Worm (Caenorhabditis elegans): Measurements from ENCODE around the gene C07B5.6.

- TF ChIP-seq W03F9.2 (tag; optimal IDR thresholded peaks at IDR 0.05) (no peak), him-1 (tag; optimal IDR thresholded peaks at IDR 0.05) (no peak)
These were observed 17.8 kb downstream of the C07B5.6 start, which contains the start of gene C07B5.8 for ce11 chrX:9536665-9537064.
